Fruit fly (Drosophila melanogaster) whole organism: Measurements from ENCODE around the gene CG1983.

Source experiments
- CG8478 ChIP-seq: fragments of >200 bp; optimal IDR thresholded peaks from 2 replicates; lab custom pipeline; 2018; ENCODE audit warnings: inconsistent platforms
- Dll ChIP-seq: fragments of >200 bp; optimal IDR thresholded peaks from 2 replicates; lab custom pipeline; 2017
- pan ChIP-seq: fragments of >200 bp; optimal IDR thresholded peaks from 2 replicates; lab custom pipeline; 2017
- psq ChIP-seq: fragments of >200 bp; optimal IDR thresholded peaks from 2 replicates; lab custom pipeline; 2017

DNA sequence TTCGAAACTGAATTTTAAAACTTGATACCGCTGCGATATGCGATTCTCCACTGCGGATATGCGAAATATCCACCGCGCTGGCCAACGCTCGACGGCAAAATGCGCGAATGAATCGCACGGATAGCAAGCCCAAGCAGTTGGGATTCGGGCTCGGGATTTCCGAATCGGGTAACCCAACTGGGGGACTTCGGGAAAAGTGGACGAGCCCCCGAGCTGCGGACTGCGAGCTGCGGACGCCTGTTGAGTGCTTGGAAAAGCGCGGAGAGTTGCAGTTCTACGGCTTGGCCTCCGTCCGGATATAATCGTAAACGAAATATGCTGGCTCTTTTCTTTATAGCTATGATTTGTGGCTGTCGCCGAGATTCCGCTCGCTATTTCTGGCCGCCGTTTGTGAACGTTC is 28.0 kb downstream of the CG1983 start, which contains the start of gene AdoR:
- no peak for TF ChIP-seq CG8478 (lab: Kevin White, UChicago)
- TF ChIP-seq Dll = no peak
- TF ChIP-seq psq (lab: Kevin White, UChicago) = no peak
- no peak for TF ChIP-seq pan
